Comparison of ENCODE assay signal across 2 fruit fly cellular contexts in the genomic region with DNA sequence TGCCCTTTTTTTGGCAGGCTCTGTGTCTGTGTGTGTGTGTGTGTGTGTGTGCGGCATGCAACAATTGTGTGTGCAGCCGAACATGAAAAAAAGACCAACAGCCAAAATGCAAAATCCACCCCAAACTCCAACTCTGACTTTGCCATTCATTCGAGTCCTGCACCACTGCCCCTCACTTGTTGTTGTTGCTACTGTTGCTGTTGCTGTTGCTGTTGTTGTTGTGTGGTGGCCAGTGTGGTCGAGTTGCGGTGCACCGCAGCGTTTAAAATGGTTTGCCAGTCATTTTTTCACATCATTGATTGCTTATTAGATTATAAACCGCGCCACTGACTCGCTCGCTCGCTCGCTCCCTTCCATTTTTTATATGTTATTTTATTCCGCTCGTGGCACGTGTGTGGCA.
TF ChIP-seq lines count a peak whose summit lies in the region.

No protein-coding gene starts in this region.

- TF ChIP-seq CTCF in whole organism, embryonic (GFP tag; optimal IDR thresholded peaks at IDR 0.05; lab: Kevin White, UChicago), result no peak

TF ChIP-seq in whole organism, embryonic, 481 proteins besides CTCF, POLR2A, EP300 and RAD21:
- TF ChIP-seq tin (GFP tag; optimal IDR thresholded peaks at IDR 0.05; lab: Kevin White, UChicago) (no peak), cg (GFP tag; optimal IDR thresholded peaks at IDR 0.05; lab: Kevin White, UChicago) (peak; percentile 10), CG10267 (tag; optimal IDR thresholded peaks at IDR 0.05; lab: Kevin White, UChicago) (no peak), scrt (GFP tag; optimal IDR thresholded peaks at IDR 0.05; lab: Kevin White, UChicago) (peak; percentile 34), CG4360 (GFP tag; IDR thresholded peaks at IDR 0.05; lab: Robert Waterston, UW) (peak; percentile 91), crol (GFP tag; IDR thresholded peaks at IDR 0.05; lab: Robert Waterston, UW) (0 out of 2 replicates have a peak, but pooled peaks have one; percentile 25)

TF ChIP-seq in whole organism, wandering third instar larva, 38 proteins besides CTCF, POLR2A, EP300 and RAD21:
- peak; percentile 53 for TF ChIP-seq Dfd (GFP tag; optimal IDR thresholded peaks at IDR 0.05; lab: Kevin White, UChicago)
- no peak for TF ChIP-seq dsf (GFP tag; optimal IDR thresholded peaks at IDR 0.05; lab: Kevin White, UChicago; ENCODE audit: borderline replicate concordance)
